ENCODE assay signal across 4 worm cellular contexts in the genomic region with DNA sequence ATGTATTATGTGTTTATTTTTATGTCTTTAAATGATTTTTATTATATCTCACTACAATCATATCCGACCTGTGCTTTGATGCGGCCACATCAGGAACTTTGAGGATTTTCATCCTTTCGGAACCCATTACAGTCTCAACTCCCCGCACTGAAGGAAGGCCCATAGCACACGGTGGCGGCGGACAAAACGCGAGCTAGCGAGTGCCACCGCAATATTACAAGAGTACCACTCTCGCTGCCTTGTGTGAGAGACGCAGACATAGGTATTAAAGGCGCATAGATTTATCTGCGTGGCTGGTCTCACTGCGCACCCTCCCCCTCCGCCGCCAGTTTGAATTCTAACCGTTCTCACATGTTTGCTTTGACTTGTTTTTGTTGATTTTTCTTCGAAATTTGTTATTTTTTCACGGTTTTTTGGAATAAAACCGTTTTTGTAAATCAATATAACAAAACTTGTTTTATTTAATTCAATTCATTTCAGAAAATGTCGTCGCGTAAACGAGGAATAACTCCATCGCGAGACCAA.
TF ChIP-seq lines count a peak whose summit lies in the region.

Gene zen-4, plus strand, starts transcription at position 475 of the 525 bp plus-strand sequence.

TF ChIP-seq in whole organism, L2 larva, 48 proteins besides CTCF, POLR2A, EP300 and RAD21:
- TF ChIP-seq C34F6.9 (tag; optimal IDR thresholded peaks at IDR 0.05; lab: Kevin White, UChicago): peak; percentile 2
- peak; percentile 65 for TF ChIP-seq lin-13 (GFP tag; optimal IDR thresholded peaks at IDR 0.05; lab: Kevin White, UChicago)
- no peak for TF ChIP-seq elt-1 (tag; optimal IDR thresholded peaks at IDR 0.05; lab: Kevin White, UChicago)
- TF ChIP-seq nhr-129 (tag; optimal IDR thresholded peaks at IDR 0.05; lab: Kevin White, UChicago): peak; percentile 9
- TF ChIP-seq mdl-1 (tag; optimal IDR thresholded peaks at IDR 0.05; lab: Kevin White, UChicago): no peak
- TF ChIP-seq snpc-4 (tag; optimal IDR thresholded peaks at IDR 0.05; lab: Kevin White, UChicago): peak; percentile 92
- no peak for TF ChIP-seq nhr-11 (tag; optimal IDR thresholded peaks at IDR 0.05; lab: Kevin White, UChicago)
- peak; percentile 42 for TF ChIP-seq ceh-16 (tag; optimal IDR thresholded peaks at IDR 0.05; lab: Kevin White, UChicago)
- TF ChIP-seq gmeb-1 (tag; optimal IDR thresholded peaks at IDR 0.05; lab: Kevin White, UChicago): peak; percentile 36
- TF ChIP-seq F13H6.1 (tag; optimal IDR thresholded peaks at IDR 0.05; lab: Kevin White, UChicago): peak; percentile 32
- TF ChIP-seq peb-1 (tag; optimal IDR thresholded peaks at IDR 0.05; lab: Kevin White, UChicago): no peak
- TF ChIP-seq ceh-82 (tag; optimal IDR thresholded peaks at IDR 0.05; lab: Kevin White, UChicago): no peak
- no peak for TF ChIP-seq egl-27 (tag; optimal IDR thresholded peaks at IDR 0.05; lab: Kevin White, UChicago)

TF ChIP-seq in whole organism, L4 larva, 104 proteins besides CTCF, POLR2A, EP300 and RAD21 (continues in another document):
- 0 out of 2 replicates have a peak, but pooled peaks have one; percentile 24 for TF ChIP-seq saeg-2 (GFP tag; IDR thresholded peaks at IDR 0.05; lab: Robert Waterston, UW)
- TF ChIP-seq set-16 (GFP tag; IDR thresholded peaks at IDR 0.05; lab: Robert Waterston, UW): no peak
- TF ChIP-seq cey-2 (tag; optimal IDR thresholded peaks at IDR 0.05; lab: Kevin White, UChicago; ENCODE audit: borderline replicate concordance, insufficient read depth): no peak
- no peak for TF ChIP-seq skn-1 (tag; optimal IDR thresholded peaks at IDR 0.05; lab: Kevin White, UChicago)
- no peak for TF ChIP-seq nhr-237 (tag; optimal IDR thresholded peaks at IDR 0.05; lab: Kevin White, UChicago)
- peak; percentile 36 for TF ChIP-seq dpl-1 (GFP tag; optimal IDR thresholded peaks at IDR 0.05; lab: Kevin White, UChicago)
- TF ChIP-seq lim-7 (GFP tag; IDR thresholded peaks at IDR 0.05; lab: Robert Waterston, UW): no peak
- TF ChIP-seq ceh-20 (GFP tag; IDR thresholded peaks at IDR 0.05; lab: Robert Waterston, UW): no peak
- TF ChIP-seq jun-1 (tag; optimal IDR thresholded peaks at IDR 0.05; lab: Kevin White, UChicago): no peak
- no peak for TF ChIP-seq zip-2 (tag; optimal IDR thresholded peaks at IDR 0.05; lab: Kevin White, UChicago)
- peak; percentile 79 for TF ChIP-seq mes-2 (tag; optimal IDR thresholded peaks at IDR 0.05; lab: Kevin White, UChicago; ENCODE audit: poor library complexity, severe bottlenecking)
- TF ChIP-seq unc-39 (tag; optimal IDR thresholded peaks at IDR 0.05; lab: Kevin White, UChicago): no peak
- no peak for TF ChIP-seq R02D3.7 (tag; optimal IDR thresholded peaks at IDR 0.05; lab: Kevin White, UChicago)
- no peak for TF ChIP-seq ceh-32 (tag; optimal IDR thresholded peaks at IDR 0.05; lab: Kevin White, UChicago; ENCODE audit: poor library complexity)
- peak; percentile 90 for TF ChIP-seq mdt-29 (GFP tag; IDR thresholded peaks at IDR 0.05; lab: Robert Waterston, UW)
- peak; percentile 88 for TF ChIP-seq lin-13 (GFP tag; optimal IDR thresholded peaks at IDR 0.05; lab: Kevin White, UChicago)
- no peak for TF ChIP-seq lin-39 (tag; optimal IDR thresholded peaks at IDR 0.05; lab: Kevin White, UChicago)
- no peak for TF ChIP-seq T20F7.1 (GFP tag; optimal IDR thresholded peaks at IDR 0.05; lab: Kevin White, UChicago)
- TF ChIP-seq aly-2 (tag; optimal IDR thresholded peaks at IDR 0.05; lab: Kevin White, UChicago): no peak
- no peak for TF ChIP-seq aha-1 (tag; lab: Kevin White, UChicago)
- TF ChIP-seq daf-8 (GFP tag; IDR thresholded peaks at IDR 0.05; lab: Robert Waterston, UW): no peak
- no peak for TF ChIP-seq nhr-42 (GFP tag; IDR thresholded peaks at IDR 0.05; lab: Robert Waterston, UW)
- TF ChIP-seq lsy-2 (tag; optimal IDR thresholded peaks at IDR 0.05; lab: Kevin White, UChicago): no peak
- peak; percentile 20 for TF ChIP-seq rbr-2 (tag; optimal IDR thresholded peaks at IDR 0.05; lab: Kevin White, UChicago)
- no peak for TF ChIP-seq mxl-3 (GFP tag; optimal IDR thresholded peaks at IDR 0.05; lab: Kevin White, UChicago)

TF ChIP-seq in whole organism, late embryonic, 69 proteins besides CTCF, POLR2A, EP300 and RAD21:
- TF ChIP-seq pqm-1 (tag; optimal IDR thresholded peaks at IDR 0.05; lab: Kevin White, UChicago) (no peak), nfya-1 (tag; optimal IDR thresholded peaks at IDR 0.05; lab: Kevin White, UChicago) (peak; percentile 40), ceh-45 (GFP tag; IDR thresholded peaks at IDR 0.05; lab: Robert Waterston, UW) (no peak), ref-2 (tag; optimal IDR thresholded peaks at IDR 0.05; lab: Kevin White, UChicago) (peak; percentile 42), elt-2 (tag; optimal IDR thresholded peaks at IDR 0.05; lab: Kevin White, UChicago) (peak; percentile 22), hlh-30 (tag; optimal IDR thresholded peaks at IDR 0.05; lab: Kevin White, UChicago; ENCODE audit: insufficient read depth) (peak; percentile 27), tbx-2 (tag; optimal IDR thresholded peaks at IDR 0.05; lab: Kevin White, UChicago) (peak; percentile 28)

TF ChIP-seq in whole organism, mixed stage, embryonic, 35 proteins besides CTCF, POLR2A, EP300 and RAD21:
- no peak for TF ChIP-seq bed-3 (GFP tag; optimal IDR thresholded peaks at IDR 0.05; lab: Kevin White, UChicago)
- no peak for TF ChIP-seq zip-8 (tag; optimal IDR thresholded peaks at IDR 0.05; lab: Kevin White, UChicago)
- peak; percentile 93 for TF ChIP-seq lin-13 (tag; optimal IDR thresholded peaks at IDR 0.05; lab: Kevin White, UChicago)
- TF ChIP-seq mep-1 (tag; optimal IDR thresholded peaks at IDR 0.05; lab: Kevin White, UChicago): peak; percentile 72
- no peak for TF ChIP-seq nhr-237 (tag; optimal IDR thresholded peaks at IDR 0.05; lab: Kevin White, UChicago)
- no peak for TF ChIP-seq ceh-43 (GFP tag; optimal IDR thresholded peaks at IDR 0.05; lab: Kevin White, UChicago)
- no peak for TF ChIP-seq nhr-12 (tag; optimal IDR thresholded peaks at IDR 0.05; lab: Kevin White, UChicago)
- no peak for TF ChIP-seq unc-62 (GFP tag; optimal IDR thresholded peaks at IDR 0.05; lab: Kevin White, UChicago)
- no peak for TF ChIP-seq ces-1 (GFP tag; optimal IDR thresholded peaks at IDR 0.05; lab: Kevin White, UChicago)
- no peak for TF ChIP-seq mab-5 (tag; optimal IDR thresholded peaks at IDR 0.05; lab: Kevin White, UChicago)
- TF ChIP-seq ceh-39 (tag; optimal IDR thresholded peaks at IDR 0.05; lab: Kevin White, UChicago): peak; percentile 57
- no peak for TF ChIP-seq flh-1 (GFP tag; optimal IDR thresholded peaks at IDR 0.05; lab: Kevin White, UChicago)
- TF ChIP-seq nhr-76 (tag; optimal IDR thresholded peaks at IDR 0.05; lab: Kevin White, UChicago): no peak
- no peak for TF ChIP-seq sem-2 (GFP tag; optimal IDR thresholded peaks at IDR 0.05; lab: Kevin White, UChicago)
- TF ChIP-seq snpc-4 (tag; optimal IDR thresholded peaks at IDR 0.05; lab: Kevin White, UChicago): no peak
- TF ChIP-seq nhr-2 (tag; optimal IDR thresholded peaks at IDR 0.05; lab: Kevin White, UChicago): no peak
- TF ChIP-seq sptf-1 (tag; optimal IDR thresholded peaks at IDR 0.05; lab: Kevin White, UChicago): no peak
- no peak for TF ChIP-seq blmp-1 (tag; optimal IDR thresholded peaks at IDR 0.05; lab: Kevin White, UChicago)
- TF ChIP-seq tbx-8 (GFP tag; optimal IDR thresholded peaks at IDR 0.05; lab: Kevin White, UChicago): no peak
- TF ChIP-seq lsy-2 (tag; optimal IDR thresholded peaks at IDR 0.05; lab: Kevin White, UChicago): peak; percentile 35
- TF ChIP-seq nhr-28 (tag; optimal IDR thresholded peaks at IDR 0.05; lab: Kevin White, UChicago): no peak
- TF ChIP-seq cnd-1 (tag; optimal IDR thresholded peaks at IDR 0.05; lab: Kevin White, UChicago): peak; percentile 44
- TF ChIP-seq lin-32 (GFP tag; optimal IDR thresholded peaks at IDR 0.05; lab: Kevin White, UChicago): no peak
- no peak for TF ChIP-seq mls-2 (tag; optimal IDR thresholded peaks at IDR 0.05; lab: Kevin White, UChicago)
- peak; percentile 19 for TF ChIP-seq ham-2 (GFP tag; optimal IDR thresholded peaks at IDR 0.05; lab: Kevin White, UChicago)
- no peak for TF ChIP-seq M03D4.4 (tag; optimal IDR thresholded peaks at IDR 0.05; lab: Kevin White, UChicago)
- TF ChIP-seq unc-39 (tag; optimal IDR thresholded peaks at IDR 0.05; lab: Kevin White, UChicago): no peak
- TF ChIP-seq unc-120 (tag; optimal IDR thresholded peaks at IDR 0.05; lab: Kevin White, UChicago; ENCODE audit: poor library complexity, severe bottlenecking): no peak
- TF ChIP-seq pha-4 (tag; optimal IDR thresholded peaks at IDR 0.05; lab: Kevin White, UChicago): peak; percentile 56
- no peak for TF ChIP-seq ceh-83 (GFP tag; optimal IDR thresholded peaks at IDR 0.05; lab: Kevin White, UChicago)
- no peak for TF ChIP-seq elt-3 (tag; optimal IDR thresholded peaks at IDR 0.05; lab: Kevin White, UChicago)
- no peak for TF ChIP-seq hlh-1 (tag; optimal IDR thresholded peaks at IDR 0.05; lab: Kevin White, UChicago)
- no peak for TF ChIP-seq elt-1 (tag; optimal IDR thresholded peaks at IDR 0.05; lab: Kevin White, UChicago; ENCODE audit: borderline replicate concordance, insufficient read depth)
- TF ChIP-seq drap-1 (GFP tag; optimal IDR thresholded peaks at IDR 0.05; lab: Kevin White, UChicago): peak; percentile 37
- peak; percentile 10 for TF ChIP-seq ztf-11 (tag; optimal IDR thresholded peaks at IDR 0.05; lab: Kevin White, UChicago)
